Fruit fly (Drosophila melanogaster) whole organism, prepupa: ENCODE data around the gene IRSp53.

Experiments
- Blimp-1 ChIP-seq: fragments of 200-800 bp; sonication (Bioruptor generic); optimal IDR thresholded peaks from 3 replicates; lab custom pipeline; 2017; ENCODE audit warnings: missing biosample characterization, missing genetic modification characterization, mild to moderate bottlenecking, moderate library complexity, missing genetic modification reagents
- CG11294 ChIP-seq: fragments of 200-800 bp; sonication (Bioruptor generic); IDR thresholded peaks from 2 replicates; pipeline ENCODE4 v1.3.6; 2022; ENCODE audit warnings: missing biosample characterization, missing genetic modification characterization
- CG9139 ChIP-seq: fragments of 200-800 bp; sonication (Bioruptor generic); optimal IDR thresholded peaks from 3 replicates; lab custom pipeline; 2017; ENCODE audit warnings: missing biosample characterization, mild to moderate bottlenecking, missing genetic modification characterization
- Hr39 ChIP-seq: fragments of 200-800 bp; sonication (Bioruptor generic); optimal IDR thresholded peaks from 2 replicates; lab custom pipeline; 2016; ENCODE audit warnings: missing biosample characterization, missing genetic modification characterization
- Met ChIP-seq: fragments of 200-800 bp; sonication (Bioruptor generic); optimal IDR thresholded peaks from 3 replicates; lab custom pipeline; 2016; ENCODE audit warnings: missing biosample characterization, missing genetic modification characterization
- Sox102F ChIP-seq: fragments of 200-800 bp; sonication (Bioruptor generic); optimal IDR thresholded peaks from 2 replicates; lab custom pipeline; 2016; ENCODE audit warnings: missing biosample characterization, mild to moderate bottlenecking, missing genetic modification characterization
- Sox14 ChIP-seq: fragments of 200-800 bp; sonication (Bioruptor generic); optimal IDR thresholded peaks from 3 replicates; lab custom pipeline; 2016; ENCODE audit warnings: missing biosample characterization, missing genetic modification characterization
- fd59A ChIP-seq: fragments of 200-800 bp; sonication (Bioruptor generic); optimal IDR thresholded peaks from 2 replicates; lab custom pipeline; 2017; ENCODE audit warnings: missing biosample characterization, mild to moderate bottlenecking, missing genetic modification characterization, missing genetic modification reagents
- svp ChIP-seq: fragments of 200-800 bp; sonication (Bioruptor generic); peaks from one replicate; lab custom pipeline; 2016; ENCODE audit warnings: missing biosample characterization, missing genetic modification characterization

DNA sequence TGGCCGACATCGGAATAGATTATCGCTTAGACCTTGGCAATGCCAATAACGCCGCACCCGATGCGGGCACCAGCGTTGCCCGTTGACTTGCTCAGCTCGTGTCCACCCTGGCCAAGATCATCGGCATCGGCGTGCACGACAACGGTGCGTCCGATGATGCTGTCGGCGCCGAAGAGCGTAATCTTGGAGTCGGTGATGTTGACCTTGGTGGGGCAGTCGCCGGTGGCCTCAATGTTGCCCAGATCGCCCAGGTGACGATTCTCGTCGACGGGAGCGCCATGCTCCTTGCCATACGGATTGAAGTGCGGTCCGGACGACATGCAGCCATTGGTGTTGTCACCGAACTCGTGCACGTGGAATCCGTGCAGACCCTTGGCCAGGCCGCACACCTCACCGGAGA is 23.4 kb upstream of the IRSp53 start:
- TF ChIP-seq CG9139 (GFP tag; lab: Kevin White, UChicago) (no peak), Hr39 (GFP tag; lab: Kevin White, UChicago) (no peak), Sox14 (GFP tag; lab: Kevin White, UChicago) (no peak), fd59A (GFP tag; lab: Kevin White, UChicago) (no peak), Blimp-1 (GFP tag; lab: Kevin White, UChicago) (no peak), Met (no peak), CG11294 (GFP tag; lab: Robert Waterston, UW) (no peak), svp (no peak), Sox102F (GFP tag; lab: Kevin White, UChicago) (no peak)
